Fruit fly (Drosophila melanogaster) whole organism, embryonic: ENCODE measurements around the gene CG10252.
A peak's percentile ranks its signal among the peaks of the same experiment; 100 is the strongest.

Experiments used
- Ada2b ChIP-seq: fragments of 200-800 bp; sonication (Bioruptor generic); IDR thresholded peaks from 2 replicates; pipeline ENCODE4 v1.3.6; 2022; ENCODE audit warnings: missing biosample characterization, missing genetic modification characterization
- Atf-2 ChIP-seq: fragments of 200-800 bp; sonication (Bioruptor generic); optimal IDR thresholded peaks from 2 replicates; lab custom pipeline; 2016; ENCODE audit warnings: missing biosample characterization, missing genetic modification characterization
- CG1024 ChIP-seq: fragments of 200-800 bp; sonication (Bioruptor generic); IDR thresholded peaks from 2 replicates; pipeline ENCODE4 v1.3.6; 2022; ENCODE audit warnings: missing biosample characterization, missing genetic modification characterization
- CG10274 ChIP-seq: fragments of 200-800 bp; sonication (Bioruptor generic); optimal IDR thresholded peaks from 3 replicates; lab custom pipeline; 2017; ENCODE audit warnings: missing biosample characterization, mild to moderate bottlenecking, missing genetic modification characterization
- CG13287 ChIP-seq: fragments of 200-800 bp; sonication (Bioruptor generic); IDR thresholded peaks from 2 replicates; pipeline ENCODE4 v1.3.6; 2022; ENCODE audit warnings: missing biosample characterization, missing genetic modification characterization; ENCODE audit not compliant: partially characterized antibody
- CG13424 ChIP-seq: fragments of 200-800 bp; sonication (Bioruptor generic); optimal IDR thresholded peaks from 2 replicates; lab custom pipeline; 2019; ENCODE audit warnings: missing biosample characterization, mild to moderate bottlenecking, missing genetic modification characterization, moderate library complexity
- CG13624 ChIP-seq: fragments of 200-800 bp; sonication (Bioruptor generic); optimal IDR thresholded peaks from 2 replicates; lab custom pipeline; 2016; ENCODE audit warnings: missing biosample characterization, missing genetic modification characterization
- CG14860 ChIP-seq: fragments of 200-800 bp; sonication (Bioruptor generic); IDR thresholded peaks from 3 replicates; pipeline ENCODE4 v1.3.6; 2022; ENCODE audit warnings: missing biosample characterization, missing genetic modification characterization; ENCODE audit not compliant: partially characterized antibody
- CG15269 ChIP-seq: fragments of 200-800 bp; sonication (Bioruptor generic); optimal IDR thresholded peaks from 2 replicates; lab custom pipeline; 2018; ENCODE audit warnings: missing biosample characterization, mild to moderate bottlenecking, missing genetic modification characterization, moderate library complexity
- CG15479 ChIP-seq: fragments of 200-800 bp; sonication (Bioruptor generic); optimal IDR thresholded peaks from 3 replicates; lab custom pipeline; 2019; ENCODE audit warnings: missing biosample characterization, mild to moderate bottlenecking, missing genetic modification characterization, moderate library complexity
- CG1602 ChIP-seq: fragments of 200-800 bp; sonication (Bioruptor generic); optimal IDR thresholded peaks from 3 replicates; lab custom pipeline; 2016; ENCODE audit warnings: missing biosample characterization, missing genetic modification characterization
- CG17802 ChIP-seq: fragments of 200-800 bp; sonication (Bioruptor generic); optimal IDR thresholded peaks from 2 replicates; lab custom pipeline; 2018; ENCODE audit warnings: missing biosample characterization, mild to moderate bottlenecking, missing genetic modification characterization, moderate library complexity
- CG2120 ChIP-seq: fragments of 200-800 bp; sonication (Bioruptor generic); optimal IDR thresholded peaks from 3 replicates; lab custom pipeline; 2016; ENCODE audit warnings: missing biosample characterization, missing genetic modification characterization
- CG2202 ChIP-seq: fragments of 200-800 bp; sonication (Bioruptor generic); optimal IDR thresholded peaks from 2 replicates; lab custom pipeline; 2018; ENCODE audit warnings: missing biosample characterization, mild to moderate bottlenecking, missing genetic modification characterization
- CG30020 ChIP-seq: fragments of 200-800 bp; optimal IDR thresholded peaks from 2 replicates; lab custom pipeline; 2019; ENCODE audit warnings: missing biosample characterization, mild to moderate bottlenecking, missing genetic modification characterization, moderate library complexity
- CG31388 ChIP-seq: fragments of 200-800 bp; sonication (Bioruptor generic); optimal IDR thresholded peaks from 2 replicates; lab custom pipeline; 2016; ENCODE audit warnings: missing biosample characterization, missing genetic modification characterization
- CG3726 ChIP-seq: fragments of 200-800 bp; sonication (Bioruptor generic); IDR thresholded peaks from 3 replicates; pipeline ENCODE4, ENCODE4 v1.3.6; 2022; ENCODE audit warnings: missing biosample characterization, missing genetic modification characterization
- CG4424 ChIP-seq: fragments of 200-800 bp; sonication (Bioruptor generic); optimal IDR thresholded peaks from 3 replicates; lab custom pipeline; 2016; ENCODE audit warnings: missing biosample characterization, missing genetic modification characterization
- CG5245 ChIP-seq: fragments of 200-800 bp; sonication (Bioruptor generic); optimal IDR thresholded peaks from 3 replicates; lab custom pipeline; 2016; ENCODE audit warnings: missing biosample characterization, missing genetic modification characterization
- CG6272 ChIP-seq: fragments of 200-800 bp; sonication (Bioruptor generic); IDR thresholded peaks from 2 replicates; pipeline ENCODE4 v1.3.6; 2022; ENCODE audit warnings: missing biosample characterization, missing genetic modification characterization
- CG6654 ChIP-seq: fragments of 200-800 bp; sonication (Bioruptor generic); optimal IDR thresholded peaks from 2 replicates; lab custom pipeline; 2017; ENCODE audit warnings: missing biosample characterization, mild to moderate bottlenecking, missing genetic modification characterization
- CG8089 ChIP-seq: fragments of 200-800 bp; sonication (Bioruptor generic); optimal IDR thresholded peaks from 3 replicates; lab custom pipeline; 2016; ENCODE audit warnings: missing biosample characterization, missing genetic modification characterization
- CG8290 ChIP-seq, 3 experiments: fragments of 200-800 bp; sonication (Bioruptor generic); optimal IDR thresholded peaks; 2 replicates each; lab custom pipeline; 2016 to 2019; ENCODE audit warnings: missing biosample characterization in 3 of 3, missing genetic modification characterization in 3 of 3, mild to moderate bottlenecking in 2 of 3, moderate library complexity in 1 of 3
- CG8359 ChIP-seq: fragments of 200-800 bp; sonication (Bioruptor generic); optimal IDR thresholded peaks from 2 replicates; lab custom pipeline; 2017; ENCODE audit warnings: missing biosample characterization, mild to moderate bottlenecking, missing genetic modification characterization, borderline replicate concordance
- CG8388 ChIP-seq: fragments of 200-800 bp; sonication (Bioruptor generic); optimal IDR thresholded peaks from 2 replicates; lab custom pipeline; 2019; ENCODE audit warnings: missing biosample characterization, mild to moderate bottlenecking, missing genetic modification characterization, moderate library complexity
- CG9932 ChIP-seq: fragments of 200-800 bp; sonication (Bioruptor generic); IDR thresholded peaks from 2 replicates; pipeline ENCODE4 v1.3.6; 2022; ENCODE audit warnings: missing biosample characterization, missing genetic modification characterization
- CoRest ChIP-seq: fragments of 200-800 bp; sonication (Bioruptor generic); optimal IDR thresholded peaks from 3 replicates; lab custom pipeline; 2018; ENCODE audit warnings: missing biosample characterization, mild to moderate bottlenecking, missing genetic modification characterization, moderate library complexity
- Fer2 ChIP-seq: fragments of 200-800 bp; sonication (Bioruptor generic); optimal IDR thresholded peaks from 2 replicates; lab custom pipeline; 2018; ENCODE audit warnings: missing biosample characterization, mild to moderate bottlenecking, missing genetic modification characterization, moderate library complexity
- Fer3 ChIP-seq: fragments of 200-800 bp; sonication (Bioruptor generic); optimal IDR thresholded peaks from 2 replicates; lab custom pipeline; 2018; ENCODE audit warnings: missing biosample characterization, mild to moderate bottlenecking, missing genetic modification characterization, moderate library complexity
- HLHmδ ChIP-seq: fragments of 200-800 bp; sonication (Bioruptor generic); optimal IDR thresholded peaks from 2 replicates; lab custom pipeline; 2018; ENCODE audit warnings: missing biosample characterization, mild to moderate bottlenecking, missing genetic modification characterization, moderate library complexity
- Hr3 ChIP-seq: fragments of 200-800 bp; sonication (Bioruptor generic); optimal IDR thresholded peaks from 3 replicates; lab custom pipeline; 2016; ENCODE audit warnings: missing biosample characterization, missing genetic modification characterization
- NC2β ChIP-seq: fragments of 200-800 bp; sonication (Bioruptor generic); optimal IDR thresholded peaks from 2 replicates; lab custom pipeline; 2016; ENCODE audit warnings: missing biosample characterization, missing genetic modification characterization
- Side ChIP-seq: fragments of 200-800 bp; sonication (Bioruptor generic); optimal IDR thresholded peaks from 2 replicates; lab custom pipeline; 2016; ENCODE audit warnings: missing biosample characterization, missing genetic modification characterization
- Xrp1 ChIP-seq: fragments of 200-800 bp; sonication (Bioruptor generic); IDR thresholded peaks from 2 replicates; pipeline ENCODE4 v1.3.6; 2022; ENCODE audit warnings: missing biosample characterization, missing genetic modification characterization
- amos ChIP-seq: fragments of 200-800 bp; sonication (Bioruptor generic); IDR thresholded peaks from 2 replicates; pipeline ENCODE4 v1.3.6; 2022; ENCODE audit warnings: missing biosample characterization, missing genetic modification characterization; ENCODE audit not compliant: partially characterized antibody
- ap ChIP-seq: fragments of 200-800 bp; sonication (Bioruptor generic); IDR thresholded peaks from 2 replicates; pipeline ENCODE4 v1.3.6; 2022; ENCODE audit warnings: missing biosample characterization, missing genetic modification characterization
- ara ChIP-seq: fragments of 200-800 bp; sonication (Bioruptor generic); IDR thresholded peaks from 2 replicates; pipeline ENCODE4 v1.3.6; 2022; ENCODE audit warnings: missing biosample characterization, missing genetic modification characterization
- eyg ChIP-seq: fragments of 200-800 bp; sonication (Bioruptor generic); optimal IDR thresholded peaks from 3 replicates; lab custom pipeline; 2016; ENCODE audit warnings: missing biosample characterization, missing genetic modification characterization
- fd96Cb ChIP-seq: fragments of 200-800 bp; sonication (Bioruptor generic); optimal IDR thresholded peaks from 2 replicates; lab custom pipeline; 2018; ENCODE audit warnings: missing biosample characterization, mild to moderate bottlenecking, missing genetic modification characterization, moderate library complexity
- gce ChIP-seq: fragments of 200-800 bp; sonication (Bioruptor generic); IDR thresholded peaks from 3 replicates; pipeline ENCODE4 v1.3.6; 2022; ENCODE audit warnings: missing biosample characterization, missing genetic modification characterization
- hkb ChIP-seq, 2 experiments: fragments of 200-800 bp in 1 of 2; fragments of >200 bp in 1 of 2; sonication (Bioruptor generic) in 1 of 2; IDR thresholded peaks in 1 of 2; optimal IDR thresholded peaks in 1 of 2; 2 replicates each; pipeline versions ENCODE4 v1.3.6 to Lab custom; 2017 to 2022; ENCODE audit warnings: missing biosample characterization in 1 of 2, missing genetic modification characterization in 1 of 2
- lmd ChIP-seq: fragments of 200-800 bp; sonication (Bioruptor generic); IDR thresholded peaks from 2 replicates; pipeline ENCODE4 v1.3.6; 2022; ENCODE audit warnings: missing biosample characterization, missing genetic modification characterization
- nerfin-1 ChIP-seq: fragments of 200-800 bp; sonication (Bioruptor generic); optimal IDR thresholded peaks from 3 replicates; lab custom pipeline; 2019; ENCODE audit warnings: missing biosample characterization, mild to moderate bottlenecking, missing genetic modification characterization, moderate library complexity
- pzg ChIP-seq: fragments of 200-800 bp; sonication (Bioruptor generic); optimal IDR thresholded peaks from 3 replicates; lab custom pipeline; 2018; ENCODE audit warnings: missing biosample characterization, mild to moderate bottlenecking, missing genetic modification characterization, moderate library complexity
- rib ChIP-seq: fragments of 200-800 bp; sonication (Bioruptor generic); IDR thresholded peaks from 2 replicates; pipeline ENCODE4 v1.3.6; 2022; ENCODE audit warnings: missing biosample characterization, missing genetic modification characterization
- row ChIP-seq: fragments of 200-800 bp; sonication (Bioruptor generic); IDR thresholded peaks from 3 replicates; pipeline ENCODE4 v1.3.6; 2022; ENCODE audit warnings: missing biosample characterization, missing genetic modification characterization
- shn ChIP-seq: fragments of 200-800 bp; sonication (Bioruptor generic); optimal IDR thresholded peaks from 3 replicates; lab custom pipeline; 2016; ENCODE audit warnings: missing biosample characterization, missing genetic modification characterization
- sima ChIP-seq: fragments of 200-800 bp; sonication (Bioruptor generic); optimal IDR thresholded peaks from 2 replicates; lab custom pipeline; 2016; ENCODE audit warnings: missing biosample characterization, missing genetic modification characterization
- so ChIP-seq: fragments of 200-800 bp; sonication (Bioruptor generic); IDR thresholded peaks from 3 replicates; pipeline ENCODE4 v1.3.6; 2022; ENCODE audit warnings: missing biosample characterization, missing genetic modification characterization

CG10252 gene

dm6 chr3R:23722680-23723372 lies 26.8 kb upstream of the CG10252 start, which contains the start of gene CG10365 (continued):
- peak; percentile 80 for TF ChIP-seq nerfin-1
- TF ChIP-seq CG8089 (GFP tag; lab: Kevin White, UChicago), result no peak
- no peak for TF ChIP-seq eyg (GFP tag; lab: Kevin White, UChicago)
- no peak for TF ChIP-seq shn (GFP tag; lab: Kevin White, UChicago)
- TF ChIP-seq CG8388 (GFP tag; lab: Kevin White, UChicago), result peak; percentile 90
- TF ChIP-seq CG1602, result peak; percentile 75
- no peak for TF ChIP-seq CG8359
- TF ChIP-seq CoRest (tag; lab: Kevin White, UChicago), result peak; percentile 93
- no peak for TF ChIP-seq pzg (GFP tag; lab: Kevin White, UChicago)
- TF ChIP-seq NC2β, result no peak
- TF ChIP-seq so (GFP tag; lab: Robert Waterston, UW), result peak; percentile 79
- TF ChIP-seq CG10274 (GFP tag; lab: Kevin White, UChicago), result no peak
- TF ChIP-seq CG9932 (GFP tag; lab: Robert Waterston, UW), result peak; percentile 67
- TF ChIP-seq CG15479, result no peak
- peak; percentile 12; the same call in 1 of the 2 replicates for TF ChIP-seq rib (GFP tag; lab: Robert Waterston, UW)
- TF ChIP-seq ara (GFP tag; lab: Robert Waterston, UW), result no peak
- peak; percentile 75 for TF ChIP-seq Fer2 (tag; lab: Kevin White, UChicago)
- no peak for TF ChIP-seq CG13624 (GFP tag; lab: Kevin White, UChicago)
- TF ChIP-seq Hr3 (GFP tag; lab: Kevin White, UChicago), result peak; percentile 84
- no peak for TF ChIP-seq CG14860 (GFP tag; lab: Robert Waterston, UW)
- no peak for TF ChIP-seq CG2202 (tag; lab: Kevin White, UChicago)
- peak; percentile 26 for TF ChIP-seq CG8290 (GFP tag; optimal IDR thresholded peaks at IDR 0.05; lab: Kevin White, UChicago)
- no peak for TF ChIP-seq CG8290 (tag; optimal IDR thresholded peaks at IDR 0.05; lab: Kevin White, UChicago)
- TF ChIP-seq ap, result peak; percentile 81
- TF ChIP-seq CG15269 (tag; lab: Kevin White, UChicago), result peak; percentile 95
- TF ChIP-seq sima (GFP tag; lab: Kevin White, UChicago), result no peak
- TF ChIP-seq Ada2b (GFP tag; lab: Robert Waterston, UW), result peak; percentile 88
- peak; percentile 32 for TF ChIP-seq CG31388 (GFP tag; lab: Kevin White, UChicago)
- peak; percentile 86 for TF ChIP-seq fd96Cb (tag; lab: Kevin White, UChicago)
- peak; percentile 81 for TF ChIP-seq CG2120 (GFP tag; lab: Kevin White, UChicago)
- peak; percentile 92 for TF ChIP-seq Fer3 (tag; lab: Kevin White, UChicago)
- TF ChIP-seq CG1024 (GFP tag; lab: Robert Waterston, UW), result peak; percentile 60
- TF ChIP-seq CG30020 (tag; lab: Kevin White, UChicago), result no peak
- peak; percentile 32; the same call in 1 of the 2 replicates for TF ChIP-seq CG6272
- peak; percentile 85 for TF ChIP-seq lmd (GFP tag; lab: Robert Waterston, UW)
- peak; percentile 66; the same call in 1 of the 3 replicates for TF ChIP-seq CG3726 (GFP tag; lab: Robert Waterston, UW)
- TF ChIP-seq CG5245 (GFP tag; lab: Kevin White, UChicago), result peak; percentile 65
- no peak for TF ChIP-seq CG17802 (tag; lab: Kevin White, UChicago)
- no peak for TF ChIP-seq hkb (optimal IDR thresholded peaks at IDR 0.05; lab: Kevin White, UChicago)
- TF ChIP-seq hkb (GFP tag; IDR thresholded peaks at IDR 0.05; lab: Robert Waterston, UW), result peak; percentile 84
- TF ChIP-seq CG4424 (GFP tag; lab: Kevin White, UChicago), result peak; percentile 82
- TF ChIP-seq HLHmδ (GFP tag; lab: Kevin White, UChicago), result no peak
- no peak for TF ChIP-seq Side (GFP tag; lab: Kevin White, UChicago)
- peak; percentile 86 for TF ChIP-seq Xrp1 (GFP tag; lab: Robert Waterston, UW)
- peak; percentile 91 for TF ChIP-seq row (GFP tag; lab: Robert Waterston, UW)
- TF ChIP-seq CG6654 (GFP tag; lab: Kevin White, UChicago), result peak; percentile 5
- peak; percentile 92 for TF ChIP-seq CG13424 (tag; lab: Kevin White, UChicago)
- TF ChIP-seq Atf-2, result no peak
- peak; percentile 87; the same call in 2 of the 3 replicates for TF ChIP-seq gce (GFP tag; lab: Robert Waterston, UW)
- TF ChIP-seq amos (GFP tag; lab: Robert Waterston, UW), result no peak
- TF ChIP-seq CG13287 (GFP tag; lab: Robert Waterston, UW), result no peak
